Fruit fly (Drosophila melanogaster) whole organism, embryonic: ENCODE measurements around the gene rgn.

Experiments used
- Abd-B ChIP-seq: fragments of 200-800 bp; sonication (Bioruptor generic); optimal IDR thresholded peaks from 2 replicates; lab custom pipeline; 2018; ENCODE audit warnings: missing biosample characterization, mild to moderate bottlenecking, missing genetic modification characterization, moderate library complexity
- Awh ChIP-seq: fragments of 200-800 bp; sonication (Bioruptor generic); IDR thresholded peaks from 2 replicates; pipeline ENCODE4, ENCODE4 v1.3.6; 2022; ENCODE audit warnings: missing biosample characterization, missing genetic modification characterization
- B-H1 ChIP-seq: fragments of 200-800 bp; sonication (Bioruptor generic); IDR thresholded peaks from 3 replicates; pipeline ENCODE4 v1.3.6; 2022; ENCODE audit warnings: missing biosample characterization, missing genetic modification characterization
- CG10366 ChIP-seq: fragments of 200-800 bp; sonication (Bioruptor generic); IDR thresholded peaks from 2 replicates; pipeline ENCODE4 v1.3.6; 2022; ENCODE audit warnings: missing biosample characterization, missing genetic modification characterization
- CG10431 ChIP-seq: fragments of 200-800 bp; sonication (Bioruptor generic); optimal IDR thresholded peaks from 3 replicates; lab custom pipeline; 2018; ENCODE audit warnings: missing biosample characterization, mild to moderate bottlenecking, missing genetic modification characterization
- CG10654 ChIP-seq: fragments of 200-800 bp; sonication (Bioruptor generic); optimal IDR thresholded peaks from 2 replicates; lab custom pipeline; 2016; ENCODE audit warnings: missing biosample characterization, missing genetic modification characterization
- CG10979 ChIP-seq: fragments of 200-800 bp; sonication (Bioruptor generic); optimal IDR thresholded peaks from 2 replicates; lab custom pipeline; 2018; ENCODE audit warnings: missing biosample characterization, mild to moderate bottlenecking, missing genetic modification characterization, moderate library complexity
- CG12299 ChIP-seq: fragments of 200-800 bp; sonication (Bioruptor generic); optimal IDR thresholded peaks from 2 replicates; lab custom pipeline; 2018; ENCODE audit warnings: missing biosample characterization, mild to moderate bottlenecking, missing genetic modification characterization
- CG13296 ChIP-seq: fragments of 200-800 bp; sonication (Bioruptor generic); optimal IDR thresholded peaks from 3 replicates; lab custom pipeline; 2018; ENCODE audit warnings: missing biosample characterization, mild to moderate bottlenecking, missing genetic modification characterization
- CG17328 ChIP-seq: fragments of 200-800 bp; sonication (Bioruptor generic); IDR thresholded peaks from 2 replicates; pipeline ENCODE4 v1.3.6; 2022; ENCODE audit warnings: missing biosample characterization, missing genetic modification characterization
- CG2120 ChIP-seq: fragments of 200-800 bp; sonication (Bioruptor generic); optimal IDR thresholded peaks from 3 replicates; lab custom pipeline; 2016; ENCODE audit warnings: missing biosample characterization, missing genetic modification characterization
- CG30403 ChIP-seq: fragments of 200-800 bp; sonication (Bioruptor generic); optimal IDR thresholded peaks from 3 replicates; lab custom pipeline; 2016; ENCODE audit warnings: missing biosample characterization, missing genetic modification characterization
- CG3847 ChIP-seq: fragments of 200-800 bp; sonication (Bioruptor generic); IDR thresholded peaks from 2 replicates; pipeline ENCODE4 v1.3.6; 2022; ENCODE audit warnings: missing biosample characterization, missing genetic modification characterization
- CG4617 ChIP-seq: fragments of 200-800 bp; sonication (Bioruptor generic); optimal IDR thresholded peaks from 3 replicates; lab custom pipeline; 2016; ENCODE audit warnings: missing biosample characterization, missing genetic modification characterization, borderline replicate concordance
- CG6272 ChIP-seq: fragments of 200-800 bp; sonication (Bioruptor generic); IDR thresholded peaks from 2 replicates; pipeline ENCODE4 v1.3.6; 2022; ENCODE audit warnings: missing biosample characterization, missing genetic modification characterization
- CG6813 ChIP-seq: fragments of 200-800 bp; sonication (Bioruptor generic); optimal IDR thresholded peaks from 2 replicates; lab custom pipeline; 2017; ENCODE audit warnings: missing biosample characterization, missing genetic modification characterization, mild to moderate bottlenecking, moderate library complexity, missing genetic modification reagents
- CG7556 ChIP-seq: fragments of 200-800 bp; sonication (Bioruptor generic); optimal IDR thresholded peaks from 2 replicates; lab custom pipeline; 2017; ENCODE audit warnings: missing biosample characterization, mild to moderate bottlenecking, missing genetic modification characterization
- CG9437 ChIP-seq: fragments of 200-800 bp; sonication (Bioruptor generic); optimal IDR thresholded peaks from 2 replicates; lab custom pipeline; 2018; ENCODE audit warnings: missing biosample characterization, mild to moderate bottlenecking, missing genetic modification characterization
- CTCF ChIP-seq: fragments of 200-800 bp; sonication (Bioruptor generic); optimal IDR thresholded peaks from 2 replicates; lab custom pipeline; 2017; ENCODE audit warnings: missing biosample characterization, mild to moderate bottlenecking, missing genetic modification characterization, moderate library complexity
- Chrac-16 ChIP-seq: fragments of 200-800 bp; sonication (Bioruptor generic); optimal IDR thresholded peaks from 3 replicates; lab custom pipeline; 2016; ENCODE audit warnings: missing biosample characterization, missing genetic modification characterization
- D ChIP-seq, 2 experiments: fragments of 200-800 bp in 1 of 2; fragments of >200 bp in 1 of 2; sonication (Bioruptor generic) in 1 of 2; optimal IDR thresholded peaks; 2 replicates in 1 of 2; 3 replicates in 1 of 2; lab custom pipeline; 2017; ENCODE audit warnings: mild to moderate bottlenecking in 1 of 2, missing biosample characterization in 1 of 2, missing genetic modification characterization in 1 of 2, missing genetic modification reagents in 1 of 2
- Dfd ChIP-seq, 2 experiments: fragments of >200 bp; optimal IDR thresholded peaks; 2 replicates each; lab custom pipeline; 2017; ENCODE audit warnings: missing biosample characterization in 2 of 2, missing genetic modification characterization in 2 of 2
- H15 ChIP-seq: fragments of 200-800 bp; sonication (Bioruptor generic); IDR thresholded peaks from 3 replicates; pipeline ENCODE4 v1.3.6; 2022; ENCODE audit warnings: missing biosample characterization, missing genetic modification characterization
- Mad ChIP-seq: fragments of 200-800 bp; sonication (Bioruptor generic); optimal IDR thresholded peaks from 2 replicates; lab custom pipeline; 2016; ENCODE audit warnings: missing biosample characterization, missing genetic modification characterization
- Nf-YB ChIP-seq: fragments of 200-800 bp; sonication (Bioruptor generic); optimal IDR thresholded peaks from 3 replicates; lab custom pipeline; 2019; ENCODE audit warnings: missing biosample characterization, mild to moderate bottlenecking, missing genetic modification characterization, moderate library complexity
- Opbp ChIP-seq: fragments of 200-800 bp; sonication (Bioruptor generic); IDR thresholded peaks from 3 replicates; pipeline ENCODE4 v1.3.6; 2022; ENCODE audit warnings: missing biosample characterization, missing genetic modification characterization; ENCODE audit not compliant: partially characterized antibody
- PHDP ChIP-seq: fragments of 200-800 bp; sonication (Bioruptor generic); optimal IDR thresholded peaks from 3 replicates; lab custom pipeline; 2018; ENCODE audit warnings: missing biosample characterization, mild to moderate bottlenecking, missing genetic modification characterization, moderate library complexity
- Sin3A ChIP-seq: fragments of >200 bp; optimal IDR thresholded peaks from 2 replicates; lab custom pipeline; 2018
- Xrp1 ChIP-seq: fragments of 200-800 bp; sonication (Bioruptor generic); IDR thresholded peaks from 2 replicates; pipeline ENCODE4 v1.3.6; 2022; ENCODE audit warnings: missing biosample characterization, missing genetic modification characterization
- abd-A ChIP-seq: fragments of 200-800 bp; sonication (Bioruptor generic); optimal IDR thresholded peaks from 3 replicates; lab custom pipeline; 2019; ENCODE audit warnings: missing biosample characterization, mild to moderate bottlenecking, missing genetic modification characterization, moderate library complexity
- eyg ChIP-seq: fragments of 200-800 bp; sonication (Bioruptor generic); optimal IDR thresholded peaks from 3 replicates; lab custom pipeline; 2016; ENCODE audit warnings: missing biosample characterization, missing genetic modification characterization
- fd64A ChIP-seq: fragments of 200-800 bp; sonication (Bioruptor generic); optimal IDR thresholded peaks from 3 replicates; lab custom pipeline; 2018; ENCODE audit warnings: missing biosample characterization, mild to moderate bottlenecking, missing genetic modification characterization
- fd96Cb ChIP-seq: fragments of 200-800 bp; sonication (Bioruptor generic); optimal IDR thresholded peaks from 2 replicates; lab custom pipeline; 2018; ENCODE audit warnings: missing biosample characterization, mild to moderate bottlenecking, missing genetic modification characterization, moderate library complexity
- fu2 ChIP-seq: fragments of 200-800 bp; sonication (Bioruptor generic); optimal IDR thresholded peaks from 2 replicates; lab custom pipeline; 2016; ENCODE audit warnings: missing biosample characterization, missing genetic modification characterization
- gce ChIP-seq: fragments of 200-800 bp; sonication (Bioruptor generic); IDR thresholded peaks from 3 replicates; pipeline ENCODE4 v1.3.6; 2022; ENCODE audit warnings: missing biosample characterization, missing genetic modification characterization
- grn ChIP-seq: fragments of 200-800 bp; sonication (Bioruptor generic); optimal IDR thresholded peaks from 3 replicates; lab custom pipeline; 2017; ENCODE audit warnings: missing biosample characterization, missing genetic modification characterization
- insv ChIP-seq, 2 experiments: fragments of 200-800 bp; sonication (Bioruptor generic); optimal IDR thresholded peaks; 3 replicates each; lab custom pipeline; 2016 to 2018; ENCODE audit warnings: missing biosample characterization in 2 of 2, missing genetic modification characterization in 2 of 2
- kah ChIP-seq: fragments of 200-800 bp; sonication (Bioruptor generic); optimal IDR thresholded peaks from 2 replicates; lab custom pipeline; 2018; ENCODE audit warnings: missing biosample characterization, mild to moderate bottlenecking, missing genetic modification characterization
- kay ChIP-seq: fragments of 200-800 bp; sonication (Bioruptor generic); optimal IDR thresholded peaks from 2 replicates; lab custom pipeline; 2016; ENCODE audit warnings: missing biosample characterization, missing genetic modification characterization
- klu ChIP-seq: fragments of 200-800 bp; sonication (Bioruptor generic); IDR thresholded peaks from 2 replicates; pipeline ENCODE4 v1.3.6; 2022; ENCODE audit warnings: missing biosample characterization, missing genetic modification characterization
- mld ChIP-seq: fragments of 200-800 bp; sonication (Bioruptor generic); IDR thresholded peaks from 3 replicates; pipeline ENCODE4 v1.3.6; 2022; ENCODE audit warnings: missing biosample characterization, missing genetic modification characterization; ENCODE audit not compliant: partially characterized antibody
- nmo ChIP-seq: fragments of 200-800 bp; sonication (Bioruptor generic); optimal IDR thresholded peaks from 2 replicates; lab custom pipeline; 2018; ENCODE audit warnings: missing biosample characterization, mild to moderate bottlenecking, missing genetic modification characterization, moderate library complexity
- nom ChIP-seq: fragments of 200-800 bp; sonication (Bioruptor generic); optimal IDR thresholded peaks from 2 replicates; lab custom pipeline; 2017; ENCODE audit warnings: missing biosample characterization, missing genetic modification characterization, mild to moderate bottlenecking, moderate library complexity, missing genetic modification reagents
- sisA ChIP-seq: fragments of 200-800 bp; sonication (Bioruptor generic); IDR thresholded peaks from 2 replicates; pipeline ENCODE4 v1.3.6; 2022; ENCODE audit warnings: missing biosample characterization, missing genetic modification characterization
- sna ChIP-seq: fragments of 200-800 bp; sonication (Bioruptor generic); IDR thresholded peaks from 2 replicates; pipeline ENCODE4 v1.3.6; 2022; ENCODE audit warnings: missing biosample characterization, missing genetic modification characterization; ENCODE audit not compliant: partially characterized antibody
- tll ChIP-seq, 2 experiments: fragments of 200-800 bp in 1 of 2; fragments of >200 bp in 1 of 2; sonication (Bioruptor generic) in 1 of 2; optimal IDR thresholded peaks; 2 replicates each; lab custom pipeline; 2017 to 2019; ENCODE audit warnings: missing biosample characterization in 2 of 2, missing genetic modification characterization in 2 of 2, mild to moderate bottlenecking in 1 of 2, moderate library complexity in 1 of 2
- twi ChIP-seq: fragments of 200-800 bp; optimal IDR thresholded peaks from 2 replicates; lab custom pipeline; 2019; ENCODE audit warnings: missing biosample characterization, mild to moderate bottlenecking, missing genetic modification characterization, moderate library complexity
- zen ChIP-seq: fragments of 200-800 bp; sonication (Bioruptor generic); optimal IDR thresholded peaks from 3 replicates; lab custom pipeline; 2018; ENCODE audit warnings: missing biosample characterization, mild to moderate bottlenecking, missing genetic modification characterization, moderate library complexity
- zf30C ChIP-seq: fragments of 200-800 bp; sonication (Bioruptor generic); optimal IDR thresholded peaks from 3 replicates; lab custom pipeline; 2018; ENCODE audit warnings: missing biosample characterization, mild to moderate bottlenecking, missing genetic modification characterization
- zfh1 ChIP-seq: fragments of 200-800 bp; sonication (Bioruptor generic); IDR thresholded peaks from 3 replicates; pipeline ENCODE4 v1.3.6; 2022; ENCODE audit warnings: missing biosample characterization, missing genetic modification characterization

Gene rgn

dm6 chr3L:21382158-21382610, at the start of gene rgn (continued):
- TF ChIP-seq kay (GFP tag; lab: Kevin White, UChicago) (peak; percentile 49), Opbp (GFP tag; lab: Robert Waterston, UW) (no peak; the same call in 2 of the 3 replicates), CG10366 (GFP tag; lab: Robert Waterston, UW) (peak; percentile 71), CG9437 (GFP tag; lab: Kevin White, UChicago) (peak; percentile 75), eyg (peak; percentile 64), CG10431 (no peak), CG2120 (peak; percentile 86), zen (tag; lab: Kevin White, UChicago) (no peak), CTCF (GFP tag; lab: Kevin White, UChicago) (peak; percentile 1), Chrac-16 (GFP tag; lab: Kevin White, UChicago) (peak; percentile 64), H15 (peak; percentile 56; the same call in 1 of the 3 replicates), Dfd (GFP tag; optimal IDR thresholded peaks at IDR 0.05; lab: Kevin White, UChicago) (no peak), CG10979 (tag; lab: Kevin White, UChicago) (peak; percentile 9), fu2 (GFP tag; lab: Kevin White, UChicago) (peak; percentile 52), kah (GFP tag; lab: Kevin White, UChicago) (peak; percentile 38), fd64A (GFP tag; lab: Kevin White, UChicago) (no peak), zf30C (GFP tag; lab: Kevin White, UChicago) (peak; percentile 60), Abd-B (GFP tag; lab: Kevin White, UChicago) (peak; percentile 69), CG4617 (GFP tag; lab: Kevin White, UChicago) (peak; percentile 30), CG6813 (GFP tag; lab: Kevin White, UChicago) (peak; percentile 43), CG6272 (GFP tag; lab: Robert Waterston, UW) (peak; percentile 47; the same call in 1 of the 2 replicates), PHDP (tag; lab: Kevin White, UChicago) (peak; percentile 86), Mad (GFP tag; lab: Kevin White, UChicago) (no peak), CG30403 (GFP tag; lab: Kevin White, UChicago) (peak; percentile 79), Awh (peak; percentile 61), twi (tag; lab: Kevin White, UChicago) (no peak), gce (GFP tag; lab: Robert Waterston, UW) (0 out of 3 replicates have a peak, but pooled peaks have one; percentile 31), insv (GFP tag; optimal IDR thresholded peaks at IDR 0.05; lab: Kevin White, UChicago) (no peak), CG7556 (peak; percentile 88), grn (GFP tag; lab: Kevin White, UChicago) (no peak), klu (GFP tag; lab: Robert Waterston, UW) (peak; percentile 38; the same call in 1 of the 2 replicates), Sin3A (lab: Kevin White, UChicago) (no peak), CG13296 (GFP tag; lab: Kevin White, UChicago) (peak; percentile 76), D (optimal IDR thresholded peaks at IDR 0.05; lab: Kevin White, UChicago) (no peak), D (GFP tag; optimal IDR thresholded peaks at IDR 0.05; lab: Kevin White, UChicago) (peak; percentile 2), CG3847 (GFP tag; lab: Robert Waterston, UW) (peak; percentile 68), tll (GFP tag; optimal IDR thresholded peaks at IDR 0.05; lab: Kevin White, UChicago) (no peak), nom (peak; percentile 51), CG10654 (GFP tag; lab: Kevin White, UChicago) (peak; percentile 56), fd96Cb (tag; lab: Kevin White, UChicago) (peak; percentile 64), abd-A (tag; lab: Kevin White, UChicago) (no peak), Nf-YB (GFP tag; lab: Kevin White, UChicago) (peak; percentile 56), Xrp1 (peak; percentile 66), sna (no peak), zfh1 (GFP tag; lab: Robert Waterston, UW) (0 out of 3 replicates have a peak, but pooled peaks have one; percentile 14), CG12299 (tag; lab: Kevin White, UChicago) (no peak), nmo (peak; percentile 73), B-H1 (GFP tag; lab: Robert Waterston, UW) (peak; percentile 70), CG17328 (GFP tag; lab: Robert Waterston, UW) (no peak; the same call in 1 of the 2 replicates), sisA (GFP tag; lab: Robert Waterston, UW) (peak; percentile 29; the same call in 1 of the 2 replicates), mld (GFP tag; lab: Robert Waterston, UW) (no peak)
